Fruit fly (Drosophila melanogaster) whole organism, prepupa: ENCODE measurements around the gene Mp.

ENCODE experiments used
- Blimp-1 ChIP-seq: fragments of 200-800 bp; sonication (Bioruptor generic); optimal IDR thresholded peaks from 3 replicates; lab custom pipeline; 2017; ENCODE audit warnings: missing biosample characterization, missing genetic modification characterization, mild to moderate bottlenecking, moderate library complexity, missing genetic modification reagents
- CG10631 ChIP-seq: fragments of 200-800 bp; sonication (Bioruptor generic); optimal IDR thresholded peaks from 2 replicates; lab custom pipeline; 2016; ENCODE audit warnings: missing biosample characterization, missing genetic modification characterization
- CG11294 ChIP-seq: fragments of 200-800 bp; sonication (Bioruptor generic); IDR thresholded peaks from 2 replicates; pipeline ENCODE4 v1.3.6; 2022; ENCODE audit warnings: missing biosample characterization, missing genetic modification characterization
- CG11902 ChIP-seq: fragments of 200-800 bp; sonication (Bioruptor generic); optimal IDR thresholded peaks from 3 replicates; lab custom pipeline; 2016; ENCODE audit warnings: missing biosample characterization, missing genetic modification characterization
- CG15336 ChIP-seq: fragments of 200-800 bp; sonication (Bioruptor generic); IDR thresholded peaks from 2 replicates; pipeline ENCODE4 v1.3.6; 2022; ENCODE audit warnings: missing biosample characterization, missing genetic modification characterization
- CG16779 ChIP-seq: fragments of 200-800 bp; sonication (Bioruptor generic); optimal IDR thresholded peaks from 3 replicates; lab custom pipeline; 2017; ENCODE audit warnings: missing biosample characterization, mild to moderate bottlenecking, missing genetic modification characterization
- CG6808 ChIP-seq: fragments of 200-800 bp; sonication (Bioruptor generic); optimal IDR thresholded peaks from 3 replicates; lab custom pipeline; 2017; ENCODE audit warnings: missing biosample characterization, missing genetic modification characterization, mild to moderate bottlenecking, moderate library complexity, missing genetic modification reagents
- CG6854 ChIP-seq: fragments of 200-800 bp; sonication (Bioruptor generic); optimal IDR thresholded peaks from 2 replicates; lab custom pipeline; 2017; ENCODE audit warnings: missing biosample characterization, mild to moderate bottlenecking, missing genetic modification characterization
- Hr38 ChIP-seq: sonication (Bioruptor generic); optimal IDR thresholded peaks from 2 replicates; lab custom pipeline; 2016; ENCODE audit warnings: missing biosample characterization, missing genetic modification characterization
- Hr39 ChIP-seq: fragments of 200-800 bp; sonication (Bioruptor generic); optimal IDR thresholded peaks from 2 replicates; lab custom pipeline; 2016; ENCODE audit warnings: missing biosample characterization, missing genetic modification characterization
- Lpt ChIP-seq: fragments of 200-800 bp; sonication (Bioruptor generic); optimal IDR thresholded peaks from 3 replicates; lab custom pipeline; 2016; ENCODE audit warnings: missing biosample characterization, missing genetic modification characterization
- fd85E ChIP-seq: fragments of 200-800 bp; sonication (Bioruptor generic); optimal IDR thresholded peaks from 3 replicates; lab custom pipeline; 2016; ENCODE audit warnings: missing biosample characterization, missing genetic modification characterization
- spab ChIP-seq: fragments of 200-800 bp; sonication (Bioruptor generic); optimal IDR thresholded peaks from 2 replicates; lab custom pipeline; 2017; ENCODE audit warnings: missing biosample characterization, mild to moderate bottlenecking, missing genetic modification characterization, missing genetic modification reagents

DNA sequence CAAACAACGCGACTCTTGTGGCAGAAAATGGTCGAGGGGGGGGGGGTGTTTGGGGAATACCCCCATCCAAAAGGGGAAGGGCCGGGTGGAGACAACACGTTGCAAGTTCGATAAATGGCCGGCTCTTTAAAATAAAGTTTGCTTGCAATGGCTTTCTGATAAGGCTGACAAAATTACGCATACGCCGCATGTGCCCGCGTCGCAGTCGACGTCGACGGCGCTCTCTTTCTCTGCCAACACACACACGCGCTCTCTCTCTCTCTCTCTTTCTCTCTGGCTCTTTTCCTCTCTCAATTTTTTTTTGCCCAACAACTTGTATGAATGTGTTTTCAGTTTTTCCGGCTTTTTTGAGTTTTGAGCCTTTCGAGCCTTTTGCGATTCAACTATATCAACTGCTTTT lies 1.2 kb upstream of the Mp start:
- TF ChIP-seq CG16779 (tag; lab: Kevin White, UChicago) (no peak), CG10631 (GFP tag; lab: Kevin White, UChicago) (no peak), CG11902 (no peak), spab (GFP tag; lab: Kevin White, UChicago) (no peak), CG11294 (GFP tag; lab: Robert Waterston, UW) (no peak), CG6854 (no peak), CG6808 (GFP tag; lab: Kevin White, UChicago) (no peak), CG15336 (GFP tag; lab: Robert Waterston, UW) (no peak), fd85E (GFP tag; lab: Kevin White, UChicago) (no peak), Lpt (GFP tag; lab: Kevin White, UChicago) (no peak), Hr39 (no peak), Hr38 (no peak), Blimp-1 (GFP tag; lab: Kevin White, UChicago) (no peak)
